Fruit fly (Drosophila melanogaster): ENCODE results near the gene AdipoR.

AdipoR gene

DNA sequence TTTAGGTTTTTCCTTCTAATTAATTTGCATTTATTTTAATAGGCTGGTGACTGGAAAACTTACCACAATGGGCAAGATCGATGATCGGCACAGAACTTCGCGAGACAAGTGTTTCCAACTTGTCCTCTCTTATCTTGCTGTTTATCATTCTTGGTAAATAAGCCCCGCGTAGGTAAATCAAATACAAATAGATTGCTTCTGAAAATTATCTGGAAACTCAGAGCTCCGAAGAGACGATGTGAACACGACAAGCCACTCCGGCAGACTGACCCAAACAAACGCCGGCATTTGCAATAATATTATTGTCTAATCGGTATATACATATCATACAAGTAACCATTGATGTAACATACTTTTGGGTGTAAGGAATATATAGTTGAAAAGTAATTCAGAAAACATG lies 17.3 kb downstream of the AdipoR start, which contains the start of gene CG33099:
CG33099 (minus strand) TSS at position 268 of the 400 bp plus-strand sequence.
- TF ChIP-seq fd64A (GFP tag; optimal IDR thresholded peaks at IDR 0.05) (peak; percentile 2), CG12104 (GFP tag; optimal IDR thresholded peaks at IDR 0.05) (peak; percentile 20), CG12659 (GFP tag; optimal IDR thresholded peaks at IDR 0.05) (peak; percentile 49), psq (GFP tag; optimal IDR thresholded peaks at IDR 0.05) (peak; percentile 7), CG13424 (tag; optimal IDR thresholded peaks at IDR 0.05) (peak; percentile 38), CG9797 (GFP tag; optimal IDR thresholded peaks at IDR 0.05) (no peak), chn (GFP tag; optimal IDR thresholded peaks at IDR 0.05) (no peak), CG12391 (tag; optimal IDR thresholded peaks at IDR 0.05) (no peak), Bgb (GFP tag; IDR thresholded peaks at IDR 0.05; ENCODE audit: partially characterized antibody) (peak; percentile 45; the same call in 1 of the 2 replicates), CG3065 (GFP tag; optimal IDR thresholded peaks at IDR 0.05) (no peak), CG7357 (GFP tag; IDR thresholded peaks at IDR 0.05) (no peak), Oli (tag; optimal IDR thresholded peaks at IDR 0.05) (no peak), pb (GFP tag; optimal IDR thresholded peaks at IDR 0.05) (no peak), rib (GFP tag; IDR thresholded peaks at IDR 0.05) (peak; percentile 44; the same call in 1 of the 2 replicates), Neu2 (GFP tag; optimal IDR thresholded peaks at IDR 0.05; ENCODE audit: borderline replicate concordance) (no peak), Lpt (GFP tag; optimal IDR thresholded peaks at IDR 0.05) (no peak), CG9817 (tag; optimal IDR thresholded peaks at IDR 0.05) (no peak), run (tag; optimal IDR thresholded peaks at IDR 0.05) (no peak), dm (GFP tag; optimal IDR thresholded peaks at IDR 0.05) (no peak), CG2202 (tag; optimal IDR thresholded peaks at IDR 0.05) (peak; percentile 43), CG6175 (GFP tag; IDR thresholded peaks at IDR 0.05) (no peak), oc (tag; optimal IDR thresholded peaks at IDR 0.05) (no peak), GATAe (GFP tag; conservative IDR thresholded peaks at IDR 0.05) (peak; percentile 64; the same call in 1 of the 2 replicates), ind (GFP tag; optimal IDR thresholded peaks at IDR 0.05) (no peak), lbe (GFP tag; optimal IDR thresholded peaks at IDR 0.05) (no peak), CG16815 (GFP tag; optimal IDR thresholded peaks at IDR 0.05) (no peak), E2f1 (GFP tag; IDR thresholded peaks at IDR 0.05) (0 out of 2 replicates have a peak, but pooled peaks have one; percentile 12), CG34376 (GFP tag; optimal IDR thresholded peaks at IDR 0.05) (peak; percentile 72), Awh (GFP tag; IDR thresholded peaks at IDR 0.05) (0 out of 2 replicates have a peak, but pooled peaks have one; percentile 40), lov (optimal IDR thresholded peaks at IDR 0.05) (no peak), lov (GFP tag; IDR thresholded peaks at IDR 0.05) (no peak), CG8290 (GFP tag; optimal IDR thresholded peaks at IDR 0.05) (no peak), CG8290 (tag; optimal IDR thresholded peaks at IDR 0.05) (peak in 1 of 2 experiments; percentile 69), CG2199 (GFP tag; IDR thresholded peaks at IDR 0.05) (no peak), Hmx (GFP tag; optimal IDR thresholded peaks at IDR 0.05) (no peak), dati (GFP tag; IDR thresholded peaks at IDR 0.05) (no peak), Side (GFP tag; optimal IDR thresholded peaks at IDR 0.05) (peak; percentile 53), Med (GFP tag) (peak; percentile 92), Chrac-16 (GFP tag; optimal IDR thresholded peaks at IDR 0.05) (no peak), Spps (tag; optimal IDR thresholded peaks at IDR 0.05) (no peak), dan (GFP tag; IDR thresholded peaks at IDR 0.05) (no peak), CG6272 (GFP tag; IDR thresholded peaks at IDR 0.05) (no peak), CG8478 (optimal IDR thresholded peaks at IDR 0.05) (no peak), ci (GFP tag; IDR thresholded peaks at IDR 0.05) (peak; percentile 78), HmgZ (tag; optimal IDR thresholded peaks at IDR 0.05) (peak; percentile 66), maf-S (GFP tag; optimal IDR thresholded peaks at IDR 0.05) (peak; percentile 26), CG4730 (GFP tag; IDR thresholded peaks at IDR 0.05) (no peak), ranshi (GFP tag; IDR thresholded peaks at IDR 0.05) (peak; percentile 12; the same call in 1 of the 2 replicates), Adf1 (GFP tag; IDR thresholded peaks at IDR 0.05) (peak; percentile 35; the same call in 1 of the 2 replicates), fd3F (GFP tag; optimal IDR thresholded peaks at IDR 0.05) (no peak), CG10543 (GFP tag; optimal IDR thresholded peaks at IDR 0.05) (peak; percentile 68), bowl (GFP tag; IDR thresholded peaks at IDR 0.05) (0 out of 2 replicates have a peak, but pooled peaks have one; percentile 20), croc (GFP tag; conservative IDR thresholded peaks at IDR 0.05) (no peak)
